Worm (Caenorhabditis elegans) whole organism, young adult: ENCODE results near the gene nlp-71.

Experiments used
- F55B11.4 ChIP-seq: sonication (generic microtip); optimal IDR thresholded peaks from 2 replicates; lab custom pipeline; 2016; ENCODE audit warnings: missing compliant biosample characterization, missing genetic modification characterization, borderline replicate concordance; ENCODE audit not compliant: insufficient read depth
- Y79H2A.3 ChIP-seq: fragments of 200-800 bp; sonication (Bioruptor generic); conservative IDR thresholded peaks from 2 replicates; pipeline ENCODE4 v1.3.6; 2022; ENCODE audit warnings: missing genetic modification reagents, missing genetic modification characterization, missing compliant biosample characterization
- chd-7 ChIP-seq: sonication (generic microtip); optimal IDR thresholded peaks from 2 replicates; lab custom pipeline; 2016; ENCODE audit warnings: mild to moderate bottlenecking, missing genetic modification characterization, moderate library complexity, missing compliant biosample characterization
- him-1 ChIP-seq: sonication (generic microtip); optimal IDR thresholded peaks from 2 replicates; lab custom pipeline; 2016; ENCODE audit warnings: missing genotype, missing genetic modification reagents, missing genetic modification characterization, missing compliant biosample characterization
- hrde-1 ChIP-seq: sonication (generic microtip); optimal IDR thresholded peaks from 2 replicates; lab custom pipeline; 2016; ENCODE audit warnings: missing genetic modification characterization, mild to moderate bottlenecking, missing compliant biosample characterization, moderate library complexity, missing genotype, missing genetic modification reagents, borderline replicate concordance
- lin-35 ChIP-seq, 3 experiments: fragments of 150-350 bp in 2 of 3; sonication (generic microtip) in 1 of 3; optimal IDR thresholded peaks; 2 replicates each; lab custom pipeline; 2014 to 2018; ENCODE audit warnings: missing biosample characterization in 3 of 3, missing genetic modification characterization in 3 of 3, missing genetic modification reagents in 3 of 3
- lin-40 ChIP-seq: sonication (generic microtip); optimal IDR thresholded peaks from 2 replicates; lab custom pipeline; 2016; ENCODE audit warnings: missing genetic modification characterization, mild to moderate bottlenecking, missing compliant biosample characterization, missing genotype, missing genetic modification reagents
- pha-4 ChIP-seq: fragments of 150-350 bp; sonication (generic microtip); optimal IDR thresholded peaks from 2 replicates; lab custom pipeline; 2014; ENCODE audit warnings: missing biosample characterization, missing genetic modification reagents, missing genetic modification characterization
- unc-130 ChIP-seq: sonication (generic microtip); optimal IDR thresholded peaks from 2 replicates; lab custom pipeline; 2016; ENCODE audit warnings: missing genetic modification reagents, missing genetic modification characterization, missing compliant biosample characterization
- unc-62 ChIP-seq: fragments of 150-350 bp; optimal IDR thresholded peaks from 2 replicates; lab custom pipeline; 2014; ENCODE audit warnings: missing biosample characterization, missing genetic modification reagents, missing genetic modification characterization
- ztf-18 ChIP-seq: sonication (generic microtip); optimal IDR thresholded peaks from 2 replicates; lab custom pipeline; 2016; ENCODE audit warnings: missing genotype, mild to moderate bottlenecking, missing genetic modification characterization, missing compliant biosample characterization
- ztf-22 ChIP-seq: fragments of 200-800 bp; sonication (Bioruptor generic); optimal IDR thresholded peaks from 2 replicates; lab custom pipeline; 2018; ENCODE audit warnings: mild to moderate bottlenecking, missing genetic modification characterization, moderate library complexity, missing compliant biosample characterization
- ztf-28 ChIP-seq: fragments of 200-800 bp; sonication (Bioruptor generic); IDR thresholded peaks from 2 replicates; pipeline ENCODE4 v1.3.6; 2022; ENCODE audit warnings: missing genetic modification reagents, missing genetic modification characterization, missing compliant biosample characterization

- TF ChIP-seq hrde-1 (no peak), chd-7 (tag; lab: Kevin White, UChicago) (no peak), lin-35 (GFP tag; optimal IDR thresholded peaks at IDR 0.05; lab: Kevin White, UChicago) (no peak), pha-4 (tag; lab: Kevin White, UChicago) (no peak), ztf-28 (GFP tag; lab: Robert Waterston, UW) (no peak), F55B11.4 (no peak), ztf-18 (tag; lab: Kevin White, UChicago) (no peak), ztf-22 (GFP tag; lab: Kevin White, UChicago) (no peak), unc-130 (GFP tag; lab: Kevin White, UChicago) (no peak), lin-40 (tag; lab: Kevin White, UChicago) (no peak), unc-62 (GFP tag; lab: Kevin White, UChicago) (no peak), him-1 (tag; lab: Kevin White, UChicago) (no peak), Y79H2A.3 (GFP tag; lab: Robert Waterston, UW) (no peak)
These were observed 29.4 kb downstream of the nlp-71 start, which contains the start of gene shl-1 for ce11 chrIV:6383970-6384369.
